Worm (Caenorhabditis elegans): Measurements from ENCODE around the gene Y75B8A.44.

DNA sequence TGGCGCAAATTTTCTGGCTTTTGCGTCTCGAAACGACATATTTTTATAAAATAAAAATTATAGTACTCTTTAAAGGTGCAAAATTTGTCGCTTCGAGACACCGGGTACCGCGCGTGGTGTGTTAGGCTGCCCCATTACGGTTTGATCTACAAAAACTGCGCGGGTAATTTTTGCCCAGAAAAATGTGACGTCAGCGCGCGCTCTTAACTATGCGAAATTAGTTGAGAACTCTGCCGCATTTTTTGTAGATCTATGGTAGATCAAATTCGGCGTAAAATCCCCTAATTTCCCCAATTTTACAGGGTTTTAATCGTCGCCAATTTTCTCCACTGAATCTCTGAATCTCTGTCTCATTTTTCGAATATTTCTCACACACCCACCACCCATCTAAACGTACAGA is 33.8 kb upstream of the Y75B8A.44 start, which contains the start of gene Y75B8A.8:
- TF ChIP-seq F13C5.2 (tag; optimal IDR thresholded peaks at IDR 0.05) (no peak), ama-1 (optimal IDR thresholded peaks at IDR 0.05) (no peak), hmg-4 (GFP tag; optimal IDR thresholded peaks at IDR 0.05) (no peak)

Data from whole organism, early embryonic.